Fruit fly (Drosophila melanogaster) Kc167 (cell line): Measurements from ENCODE around the gene Galphai.

Experiments
- Myc ChIP-seq: fragments of >200 bp; optimal IDR thresholded peaks from 2 replicates; lab custom pipeline; 2017; ENCODE audit warnings: missing external identifiers
- Sin3A ChIP-seq: fragments of >200 bp; optimal IDR thresholded peaks from 2 replicates; lab custom pipeline; 2018; ENCODE audit warnings: missing external identifiers
- h ChIP-seq: fragments of >200 bp; optimal IDR thresholded peaks from 3 replicates; lab custom pipeline; 2018; ENCODE audit warnings: missing external identifiers
- insv ChIP-seq: fragments of >200 bp; optimal IDR thresholded peaks from 3 replicates; lab custom pipeline; 2018; ENCODE audit warnings: missing external identifiers
- psq ChIP-seq: fragments of >200 bp; optimal IDR thresholded peaks from 2 replicates; lab custom pipeline; 2017; ENCODE audit warnings: missing external identifiers
- ttk ChIP-seq: sonication (Bioruptor generic); optimal IDR thresholded peaks from 2 replicates; lab custom pipeline; 2017; ENCODE audit warnings: missing external identifiers

- no peak for TF ChIP-seq psq (lab: Kevin White, UChicago)
- TF ChIP-seq Myc (lab: Kevin White, UChicago): no peak
- no peak for TF ChIP-seq insv (lab: Kevin White, UChicago)
- no peak for TF ChIP-seq Sin3A (lab: Kevin White, UChicago)
- TF ChIP-seq ttk (lab: Kevin White, UChicago): no peak
- no peak for TF ChIP-seq h (lab: Kevin White, UChicago)
These were observed 15.2 kb downstream of the Galphai start, which contains the start of gene sgl for dm6 chr3L:6964488-6965152.
